Fruit fly (Drosophila melanogaster) whole organism, embryonic: ENCODE data around the gene Ir31a.

Experiments used
- ATbp ChIP-seq: fragments of 200-800 bp; sonication (Bioruptor generic); optimal IDR thresholded peaks from 2 replicates; lab custom pipeline; 2017; ENCODE audit warnings: missing biosample characterization, mild to moderate bottlenecking, missing genetic modification characterization, missing genetic modification reagents
- Awh ChIP-seq: fragments of 200-800 bp; sonication (Bioruptor generic); IDR thresholded peaks from 2 replicates; pipeline ENCODE4, ENCODE4 v1.3.6; 2022; ENCODE audit warnings: missing biosample characterization, missing genetic modification characterization
- CG11695 ChIP-seq: fragments of 200-800 bp; sonication (Bioruptor generic); IDR thresholded peaks from 3 replicates; pipeline ENCODE4 v1.3.6; 2022; ENCODE audit warnings: missing biosample characterization, missing genetic modification characterization
- CG12299 ChIP-seq: fragments of 200-800 bp; sonication (Bioruptor generic); optimal IDR thresholded peaks from 2 replicates; lab custom pipeline; 2018; ENCODE audit warnings: missing biosample characterization, mild to moderate bottlenecking, missing genetic modification characterization
- CG14667 ChIP-seq: fragments of 200-800 bp; sonication (Bioruptor generic); IDR thresholded peaks from 2 replicates; pipeline ENCODE4 v1.3.6; 2022; ENCODE audit warnings: missing biosample characterization, missing genetic modification characterization
- CG1602 ChIP-seq: fragments of 200-800 bp; sonication (Bioruptor generic); optimal IDR thresholded peaks from 3 replicates; lab custom pipeline; 2016; ENCODE audit warnings: missing biosample characterization, missing genetic modification characterization
- CG16779 ChIP-seq: fragments of 200-800 bp; sonication (Bioruptor generic); IDR thresholded peaks from 2 replicates; pipeline ENCODE4 v1.3.6; 2022; ENCODE audit warnings: missing biosample characterization, missing genetic modification characterization
- CG18764 ChIP-seq: fragments of 200-800 bp; sonication (Bioruptor generic); optimal IDR thresholded peaks from 3 replicates; lab custom pipeline; 2016; ENCODE audit warnings: missing biosample characterization, missing genetic modification characterization
- CG2889 ChIP-seq: fragments of 200-800 bp; sonication (Bioruptor generic); IDR thresholded peaks from 3 replicates; pipeline ENCODE4 v1.3.6; 2022; ENCODE audit warnings: missing biosample characterization, missing genetic modification characterization
- CG6765 ChIP-seq: fragments of 200-800 bp; sonication (Bioruptor generic); optimal IDR thresholded peaks from 3 replicates; lab custom pipeline; 2017; ENCODE audit warnings: missing biosample characterization, mild to moderate bottlenecking, missing genetic modification characterization
- CG7745 ChIP-seq: fragments of 200-800 bp; sonication (Bioruptor generic); optimal IDR thresholded peaks from 2 replicates; lab custom pipeline; 2018; ENCODE audit warnings: missing biosample characterization, mild to moderate bottlenecking, missing genetic modification characterization, moderate library complexity
- CG8944 ChIP-seq: fragments of 200-800 bp; sonication (Bioruptor generic); optimal IDR thresholded peaks from 3 replicates; lab custom pipeline; 2016; ENCODE audit warnings: missing biosample characterization, missing genetic modification characterization
- Deaf1 ChIP-seq: fragments of 200-800 bp; optimal IDR thresholded peaks from 3 replicates; lab custom pipeline; 2019; ENCODE audit warnings: missing biosample characterization, mild to moderate bottlenecking, missing genetic modification characterization, moderate library complexity
- Dfd ChIP-seq, 2 experiments: fragments of >200 bp; optimal IDR thresholded peaks; 2 replicates each; lab custom pipeline; 2017; ENCODE audit warnings: missing biosample characterization in 2 of 2, missing genetic modification characterization in 2 of 2
- Ets65A ChIP-seq: fragments of 200-800 bp; sonication (Bioruptor generic); peaks from one replicate; lab custom pipeline; 2016; ENCODE audit warnings: missing biosample characterization, missing genetic modification characterization
- Hey ChIP-seq: fragments of 200-800 bp; sonication (Bioruptor generic); optimal IDR thresholded peaks from 3 replicates; lab custom pipeline; 2018; ENCODE audit warnings: missing biosample characterization, mild to moderate bottlenecking, missing genetic modification characterization
- HmgZ ChIP-seq: fragments of 200-800 bp; sonication (Bioruptor generic); optimal IDR thresholded peaks from 2 replicates; lab custom pipeline; 2018; ENCODE audit warnings: missing biosample characterization, mild to moderate bottlenecking, missing genetic modification characterization
- Hr78 ChIP-seq, 2 experiments: fragments of 200-800 bp in 1 of 2; fragments of >200 bp in 1 of 2; sonication (Bioruptor generic) in 1 of 2; optimal IDR thresholded peaks; 2 replicates each; lab custom pipeline; 2017 to 2019; ENCODE audit warnings: missing biosample characterization in 2 of 2, missing genetic modification characterization in 2 of 2, mild to moderate bottlenecking in 1 of 2, moderate library complexity in 1 of 2
- Med ChIP-seq: fragments of 200-800 bp; sonication (Bioruptor generic); peaks from one replicate; lab custom pipeline; 2016; ENCODE audit warnings: missing biosample characterization, missing genetic modification characterization, mild to moderate bottlenecking, inconsistent platforms, moderate library complexity
- Pdp1 ChIP-seq, 2 experiments: fragments of 200-800 bp; sonication (Bioruptor generic); optimal IDR thresholded peaks; 3 replicates each; lab custom pipeline; 2016; ENCODE audit warnings: missing biosample characterization in 2 of 2, missing genetic modification characterization in 2 of 2, mild to moderate bottlenecking in 1 of 2, moderate library complexity in 1 of 2
- Poxn ChIP-seq: fragments of 200-800 bp; sonication (Bioruptor generic); IDR thresholded peaks from 2 replicates; pipeline ENCODE4 v1.3.6; 2022; ENCODE audit warnings: missing biosample characterization, missing genetic modification characterization
- Ravus ChIP-seq: fragments of 200-800 bp; sonication (Bioruptor generic); IDR thresholded peaks from 2 replicates; pipeline ENCODE4 v1.3.6; 2022; ENCODE audit warnings: missing biosample characterization, missing genetic modification characterization
- Stat92E ChIP-seq, 3 experiments: fragments of >200 bp in 2 of 3; fragments of 200-800 bp in 1 of 3; sonication (Bioruptor generic) in 1 of 3; optimal IDR thresholded peaks; 2 replicates each; lab custom pipeline; 2017 to 2019; ENCODE audit warnings: missing biosample characterization in 3 of 3, missing genetic modification characterization in 3 of 3, mild to moderate bottlenecking in 1 of 3, moderate library complexity in 1 of 3
- Trl ChIP-seq, 3 experiments: fragments of >200 bp in 2 of 3; fragments of 200-800 bp in 1 of 3; sonication (Bioruptor generic) in 1 of 3; optimal IDR thresholded peaks; 2 replicates in 1 of 3; 3 replicates in 2 of 3; lab custom pipeline; 2016 to 2017; ENCODE audit warnings: missing biosample characterization in 1 of 3, missing genetic modification characterization in 1 of 3
- YL-1 ChIP-seq: fragments of 200-800 bp; sonication (Bioruptor generic); optimal IDR thresholded peaks from 3 replicates; lab custom pipeline; 2017; ENCODE audit warnings: missing biosample characterization, mild to moderate bottlenecking, missing genetic modification characterization
- abd-A ChIP-seq: fragments of 200-800 bp; sonication (Bioruptor generic); optimal IDR thresholded peaks from 3 replicates; lab custom pipeline; 2019; ENCODE audit warnings: missing biosample characterization, mild to moderate bottlenecking, missing genetic modification characterization, moderate library complexity
- al ChIP-seq: fragments of 200-800 bp; sonication (Bioruptor generic); IDR thresholded peaks from 2 replicates; pipeline ENCODE4 v1.3.6; 2022; ENCODE audit warnings: missing biosample characterization, missing genetic modification characterization
- cato ChIP-seq: fragments of 200-800 bp; sonication (Bioruptor generic); optimal IDR thresholded peaks from 2 replicates; lab custom pipeline; 2016; ENCODE audit warnings: missing biosample characterization, missing genetic modification characterization, borderline replicate concordance
- cg ChIP-seq: fragments of 200-800 bp; sonication (Bioruptor generic); optimal IDR thresholded peaks from 3 replicates; lab custom pipeline; 2019; ENCODE audit warnings: missing biosample characterization, mild to moderate bottlenecking, missing genetic modification characterization, moderate library complexity
- danr ChIP-seq: fragments of 200-800 bp; sonication (Bioruptor generic); IDR thresholded peaks from 2 replicates; pipeline ENCODE4 v1.3.6; 2022; ENCODE audit warnings: missing biosample characterization, missing genetic modification characterization
- ewg ChIP-seq: fragments of 200-800 bp; sonication (Bioruptor generic); optimal IDR thresholded peaks from 3 replicates; lab custom pipeline; 2017; ENCODE audit warnings: mild to moderate bottlenecking, missing biosample characterization, missing genetic modification reagents, missing genetic modification characterization
- grn ChIP-seq: fragments of 200-800 bp; sonication (Bioruptor generic); optimal IDR thresholded peaks from 3 replicates; lab custom pipeline; 2017; ENCODE audit warnings: missing biosample characterization, missing genetic modification characterization
- kah ChIP-seq: fragments of 200-800 bp; sonication (Bioruptor generic); optimal IDR thresholded peaks from 2 replicates; lab custom pipeline; 2018; ENCODE audit warnings: missing biosample characterization, mild to moderate bottlenecking, missing genetic modification characterization
- lab ChIP-seq: fragments of 200-800 bp; sonication (Bioruptor generic); optimal IDR thresholded peaks from 3 replicates; lab custom pipeline; 2017; ENCODE audit warnings: missing biosample characterization, missing genetic modification characterization, mild to moderate bottlenecking, moderate library complexity, missing genetic modification reagents
- lmd ChIP-seq: fragments of 200-800 bp; sonication (Bioruptor generic); IDR thresholded peaks from 2 replicates; pipeline ENCODE4 v1.3.6; 2022; ENCODE audit warnings: missing biosample characterization, missing genetic modification characterization
- nmo ChIP-seq: fragments of 200-800 bp; sonication (Bioruptor generic); optimal IDR thresholded peaks from 2 replicates; lab custom pipeline; 2018; ENCODE audit warnings: missing biosample characterization, mild to moderate bottlenecking, missing genetic modification characterization, moderate library complexity
- oc ChIP-seq: fragments of 200-800 bp; sonication (Bioruptor generic); optimal IDR thresholded peaks from 2 replicates; lab custom pipeline; 2018; ENCODE audit warnings: missing biosample characterization, mild to moderate bottlenecking, missing genetic modification characterization, moderate library complexity
- onecut ChIP-seq: fragments of 200-800 bp; sonication (Bioruptor generic); IDR thresholded peaks from 2 replicates; pipeline ENCODE4 v1.3.6; 2022; ENCODE audit warnings: missing biosample characterization, missing genetic modification characterization
- pan ChIP-seq, 4 experiments: fragments of >200 bp in 3 of 4; fragments of 200-800 bp in 1 of 4; sonication (Bioruptor generic) in 1 of 4; optimal IDR thresholded peaks in 3 of 4; IDR thresholded peaks in 1 of 4; 2 replicates each; pipeline versions ENCODE4 v1.3.6 to Lab custom; 2017 to 2022; ENCODE audit warnings: missing biosample characterization in 2 of 4, missing genetic modification characterization in 2 of 4, mixed read lengths in 1 of 4
- scrt ChIP-seq: fragments of 200-800 bp; sonication (Bioruptor generic); optimal IDR thresholded peaks from 2 replicates; lab custom pipeline; 2018; ENCODE audit warnings: missing biosample characterization, mild to moderate bottlenecking, missing genetic modification characterization, moderate library complexity
- slbo ChIP-seq: fragments of 200-800 bp; sonication (Bioruptor generic); IDR thresholded peaks from 2 replicates; pipeline ENCODE4 v1.3.6; 2022; ENCODE audit warnings: missing biosample characterization, missing genetic modification characterization
- sr ChIP-seq: fragments of 200-800 bp; sonication (Bioruptor generic); IDR thresholded peaks from 3 replicates; pipeline ENCODE4 v1.3.6; 2022; ENCODE audit warnings: missing biosample characterization, missing genetic modification characterization
- tna ChIP-seq: fragments of 200-800 bp; sonication (Bioruptor generic); IDR thresholded peaks from 2 replicates; pipeline ENCODE4 v1.3.6; 2022; ENCODE audit warnings: missing biosample characterization, missing genetic modification characterization; ENCODE audit not compliant: partially characterized antibody

The Ir31a gene

DNA sequence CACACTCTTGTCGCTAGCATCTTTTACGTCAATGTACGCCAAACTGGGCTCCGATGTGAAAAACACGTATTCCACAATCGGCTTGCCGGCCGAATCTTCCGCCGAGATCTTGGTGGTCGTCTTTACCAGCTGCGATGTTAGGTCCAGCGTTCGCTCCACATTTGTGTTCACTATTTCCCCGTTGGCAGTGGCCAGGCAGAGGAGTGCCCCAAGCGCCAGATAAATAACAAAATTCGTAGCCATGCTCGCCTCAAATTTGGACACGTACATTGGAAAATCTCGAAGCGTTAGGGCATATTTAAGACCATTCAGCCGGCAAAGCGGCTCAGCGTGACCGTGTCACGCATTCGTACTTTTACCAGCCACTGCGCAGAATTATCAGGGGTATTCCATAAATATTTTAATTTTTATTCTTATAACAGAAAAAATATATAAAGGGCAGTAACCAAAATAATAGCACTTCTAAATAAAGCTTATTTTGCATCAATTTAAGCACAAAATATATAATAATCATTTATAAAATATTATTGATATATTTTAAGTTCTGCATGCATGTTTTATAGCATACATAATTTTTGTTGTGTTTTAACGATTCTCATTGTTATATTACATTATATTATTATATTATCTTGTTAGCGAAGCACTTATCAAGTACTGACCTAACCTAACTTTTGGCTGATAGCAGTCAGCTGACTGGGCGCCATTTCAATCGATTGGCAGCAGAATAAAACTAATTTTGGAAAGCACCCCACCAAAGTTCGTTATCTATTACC is 29.7 kb upstream of the Ir31a start, which contains the start of the genes CG33303 and dpr19 (continued):
- TF ChIP-seq CG12299 (tag; lab: Kevin White, UChicago) (peak; percentile 81), tna (no peak), CG16779 (GFP tag; lab: Robert Waterston, UW) (no peak), ATbp (GFP tag; lab: Kevin White, UChicago) (peak; percentile 71), Stat92E (GFP tag; optimal IDR thresholded peaks at IDR 0.05; lab: Kevin White, UChicago) (no peak), sr (GFP tag; lab: Robert Waterston, UW) (no peak), Poxn (GFP tag; lab: Robert Waterston, UW) (no peak), YL-1 (GFP tag; lab: Kevin White, UChicago) (peak; percentile 85), Ravus (GFP tag; lab: Robert Waterston, UW) (no peak), CG7745 (tag; lab: Kevin White, UChicago) (peak; percentile 3), lmd (GFP tag; lab: Robert Waterston, UW) (peak; percentile 52; the same call in 1 of the 2 replicates), lab (GFP tag; lab: Kevin White, UChicago) (peak; percentile 81), CG1602 (GFP tag; lab: Kevin White, UChicago) (peak; percentile 52), Hey (no peak), Hr78 (GFP tag; optimal IDR thresholded peaks at IDR 0.05; lab: Kevin White, UChicago) (no peak), abd-A (tag; lab: Kevin White, UChicago) (no peak), Awh (peak; percentile 73), CG18764 (GFP tag; lab: Kevin White, UChicago) (peak; percentile 51), danr (GFP tag; lab: Robert Waterston, UW) (no peak), onecut (GFP tag; lab: Robert Waterston, UW) (peak; percentile 89), nmo (GFP tag; lab: Kevin White, UChicago) (peak; percentile 88), slbo (peak; percentile 75), oc (no peak), grn (GFP tag; lab: Kevin White, UChicago) (no peak), al (GFP tag; lab: Robert Waterston, UW) (no peak; the same call in 1 of the 2 replicates)

DNA sequence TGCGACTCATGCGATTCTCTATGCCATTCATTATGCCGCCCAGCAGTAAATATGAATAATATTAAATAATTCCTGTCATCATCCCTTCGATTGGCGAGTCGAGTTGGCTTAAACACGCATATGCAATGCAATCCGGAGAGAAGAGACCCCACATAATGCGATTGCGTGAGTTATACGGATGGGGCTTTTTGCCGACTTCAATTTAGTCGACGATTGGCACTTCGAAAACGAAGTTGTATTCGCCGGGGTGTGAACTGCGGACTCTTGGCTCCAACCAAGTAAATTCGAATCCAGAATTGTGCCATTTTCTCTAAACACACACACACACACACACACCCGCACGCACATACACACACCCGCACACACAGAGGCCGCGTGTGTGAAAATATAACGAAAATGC is 29.1 kb upstream of the Ir31a start:
- TF ChIP-seq CG6765 (GFP tag; lab: Kevin White, UChicago) (no peak), CG8944 (GFP tag; lab: Kevin White, UChicago) (no peak), Trl (optimal IDR thresholded peaks at IDR 0.05; lab: Kevin White, UChicago) (no peak), Trl (GFP tag; optimal IDR thresholded peaks at IDR 0.05; lab: Kevin White, UChicago) (peak; percentile 1), Dfd (GFP tag; optimal IDR thresholded peaks at IDR 0.05; lab: Kevin White, UChicago) (peak in 1 of 2 experiments; percentile 8), ewg (peak; percentile 90), Pdp1 (GFP tag; optimal IDR thresholded peaks at IDR 0.05; lab: Kevin White, UChicago) (peak in 1 of 2 experiments; percentile 40), CG11695 (GFP tag; lab: Robert Waterston, UW) (no peak), CG2889 (no peak), cg (peak; percentile 65), Deaf1 (tag; lab: Kevin White, UChicago) (peak; percentile 83)

dm6 chr2L:10378631-10379030 is 26.7 kb upstream of the Ir31a start:
- no peak for TF ChIP-seq HmgZ (tag; lab: Kevin White, UChicago)
- TF ChIP-seq scrt (GFP tag; lab: Kevin White, UChicago): no peak
- TF ChIP-seq Med: peak; percentile 63
- TF ChIP-seq cato (GFP tag; lab: Kevin White, UChicago): no peak
- TF ChIP-seq pan (optimal IDR thresholded peaks at IDR 0.05; lab: Kevin White, UChicago): no peak
- peak in 1 of 2 experiments; percentile 17 for TF ChIP-seq pan (GFP tag; optimal IDR thresholded peaks at IDR 0.05 in 1 of 2, IDR thresholded peaks at IDR 0.05 in 1 of 2)
- peak; percentile 88 for TF ChIP-seq Ets65A
- TF ChIP-seq kah (GFP tag; lab: Kevin White, UChicago): no peak
- TF ChIP-seq CG14667 (GFP tag; lab: Robert Waterston, UW): no peak
